Worm (Caenorhabditis elegans) whole organism, mixed stage, embryonic: ENCODE results near the gene M176.9.

Experiments used
- M03D4.4 ChIP-seq: sonication (generic microtip); optimal IDR thresholded peaks from 2 replicates; lab custom pipeline; 2017; ENCODE audit warnings: mild to moderate bottlenecking, missing genetic modification characterization, missing compliant biosample characterization
- lin-13 ChIP-seq: fragments of 150-350 bp; optimal IDR thresholded peaks from 2 replicates; lab custom pipeline; 2014; ENCODE audit warnings: missing biosample characterization, missing genetic modification characterization
- sem-2 ChIP-seq: fragments of 200-800 bp; sonication (Bioruptor generic); optimal IDR thresholded peaks from 2 replicates; lab custom pipeline; 2018; ENCODE audit warnings: mild to moderate bottlenecking, missing genetic modification characterization, missing compliant biosample characterization
- snpc-4 ChIP-seq: fragments of 150-350 bp; optimal IDR thresholded peaks from 2 replicates; lab custom pipeline; 2014; ENCODE audit warnings: missing biosample characterization, missing genetic modification characterization

ce11 chrII:9441838-9442237 is 30.4 kb upstream of the M176.9 start, which contains the start of gene chil-16:
- no peak for TF ChIP-seq snpc-4
- TF ChIP-seq lin-13 (tag; lab: Kevin White, UChicago), result no peak
- no peak for TF ChIP-seq sem-2 (GFP tag; lab: Kevin White, UChicago)
- no peak for TF ChIP-seq M03D4.4
